Worm (Caenorhabditis elegans): ENCODE measurements around the gene B0280.7.

ce11 chrIII:7136015-7136414 is 24.3 kb upstream of the B0280.7 start, which contains the start of gene B0280.17:
- no peak for TF ChIP-seq nhr-23 (tag; optimal IDR thresholded peaks at IDR 0.05)
- no peak for TF ChIP-seq egl-27 (tag; optimal IDR thresholded peaks at IDR 0.05)
- no peak for TF ChIP-seq nhr-129 (tag; optimal IDR thresholded peaks at IDR 0.05)
- no peak for TF ChIP-seq blmp-1 (tag; optimal IDR thresholded peaks at IDR 0.05; ENCODE audit: insufficient read depth)
- no peak for TF ChIP-seq lin-13 (GFP tag; optimal IDR thresholded peaks at IDR 0.05)
- no peak for TF ChIP-seq aly-2 (tag; optimal IDR thresholded peaks at IDR 0.05)
- TF ChIP-seq elt-3 (tag; optimal IDR thresholded peaks at IDR 0.05), result no peak
- TF ChIP-seq ztf-4 (tag; optimal IDR thresholded peaks at IDR 0.05), result no peak
